Worm (Caenorhabditis elegans): ENCODE results near the gene T22G5.1.
A peak's percentile ranks its signal among the peaks of the same experiment; 100 is the strongest.

The T22G5.1 gene

DNA sequence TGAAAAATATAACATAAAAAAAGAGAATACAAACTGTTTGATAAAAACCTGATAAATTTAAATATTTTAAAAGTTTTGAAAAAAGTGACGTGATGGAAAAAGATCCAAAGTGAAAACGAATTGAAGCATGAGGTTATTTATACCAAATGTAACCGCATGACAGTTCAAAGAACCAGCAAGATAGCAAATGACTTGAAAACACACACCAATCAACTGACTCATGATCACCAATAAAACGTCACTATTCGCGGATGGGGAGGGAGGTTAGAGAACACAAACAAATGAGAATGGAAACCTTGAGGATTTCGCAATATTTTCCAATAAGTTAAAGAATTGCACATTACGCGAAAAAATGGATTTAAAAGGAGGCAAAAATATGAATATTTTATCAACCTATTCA lies 32.8 kb downstream of the T22G5.1 start, which contains the start of gene C06B3.7 (continued):
- TF ChIP-seq unc-130 (GFP tag; optimal IDR thresholded peaks at IDR 0.05) (no peak), ztf-25 (GFP tag; IDR thresholded peaks at IDR 0.05) (no peak), ztf-3 (GFP tag; optimal IDR thresholded peaks at IDR 0.05) (no peak), tbp1 (GFP tag; optimal IDR thresholded peaks at IDR 0.05) (peak; percentile 55), somi-1 (GFP tag; optimal IDR thresholded peaks at IDR 0.05) (peak; percentile 53), lin-40 (tag; optimal IDR thresholded peaks at IDR 0.05) (peak; percentile 71), lag-1 (GFP tag; IDR thresholded peaks at IDR 0.05) (no peak), unc-62 (GFP tag; optimal IDR thresholded peaks at IDR 0.05) (peak; percentile 62), lin-35 (GFP tag; optimal IDR thresholded peaks at IDR 0.05) (no peak), pha-4 (tag; optimal IDR thresholded peaks at IDR 0.05) (peak; percentile 91), madf-10 (tag; optimal IDR thresholded peaks at IDR 0.05) (peak; percentile 72)

ce11 chrV:13915390-13915789 lies 38.8 kb downstream of the T22G5.1 start, which contains the start of gene gcy-32:
Gene gcy-32, minus strand, starts transcription at chrV:13915490.
- TF ChIP-seq Y53F4B.3 (GFP tag; IDR thresholded peaks at IDR 0.05): no peak
- no peak for TF ChIP-seq tbx-9 (tag; optimal IDR thresholded peaks at IDR 0.05; ENCODE audit: borderline replicate concordance)
- no peak for TF ChIP-seq snpc-1.1 (tag; optimal IDR thresholded peaks at IDR 0.05; ENCODE audit: insufficient read depth)
- TF ChIP-seq mes-4 (tag; optimal IDR thresholded peaks at IDR 0.05): no peak
- TF ChIP-seq F23B12.7 (tag; optimal IDR thresholded peaks at IDR 0.05; ENCODE audit: insufficient read depth): no peak
- no peak for TF ChIP-seq ceh-58 (GFP tag; IDR thresholded peaks at IDR 0.05)
- TF ChIP-seq xnd-1 (tag; optimal IDR thresholded peaks at IDR 0.05): no peak
- no peak for TF ChIP-seq F57C9.4 (tag; optimal IDR thresholded peaks at IDR 0.05)
- no peak for TF ChIP-seq lin-54 (GFP tag; optimal IDR thresholded peaks at IDR 0.05)
- TF ChIP-seq hmg-20 (GFP tag; IDR thresholded peaks at IDR 0.05): no peak
- no peak for TF ChIP-seq sdz-38 (tag; optimal IDR thresholded peaks at IDR 0.05)
- TF ChIP-seq F57A8.1 (GFP tag; optimal IDR thresholded peaks at IDR 0.05): no peak
- TF ChIP-seq cebp-2 (GFP tag; IDR thresholded peaks at IDR 0.05): no peak
- no peak for TF ChIP-seq repo-1 (tag; optimal IDR thresholded peaks at IDR 0.05)
- TF ChIP-seq athp-1 (tag; optimal IDR thresholded peaks at IDR 0.05): no peak
- TF ChIP-seq hrde-1 (tag; optimal IDR thresholded peaks at IDR 0.05; ENCODE audit: borderline replicate concordance): no peak
- no peak for TF ChIP-seq lag-1 (GFP tag; IDR thresholded peaks at IDR 0.05)
- TF ChIP-seq him-1 (tag; optimal IDR thresholded peaks at IDR 0.05): no peak
- TF ChIP-seq ets-4 (GFP tag; optimal IDR thresholded peaks at IDR 0.05): no peak
- no peak for TF ChIP-seq Y95B8A.8 (GFP tag; IDR thresholded peaks at IDR 0.05)

DNA sequence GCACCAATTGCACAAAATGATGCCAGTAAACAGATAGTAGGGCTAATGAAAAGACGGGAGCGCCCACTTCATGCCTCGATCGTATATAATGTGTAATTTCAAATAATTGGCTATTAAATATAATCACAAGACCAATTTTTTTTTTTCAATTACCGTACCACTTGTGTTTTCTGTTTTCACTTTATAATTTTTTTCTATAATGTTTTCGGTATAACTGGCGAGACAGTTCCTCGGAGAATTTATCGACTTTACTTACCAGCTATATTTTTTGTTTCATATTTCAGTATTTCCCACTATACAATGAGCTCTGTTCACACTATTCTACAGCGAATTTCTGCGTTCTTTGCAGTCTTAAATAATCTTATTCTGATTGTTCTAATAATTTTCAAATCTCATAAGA lies 39.6 kb downstream of the T22G5.1 start, which contains the start of gene str-252:
Gene str-252, plus strand, starts transcription at position 301 of the 400 bp plus-strand sequence.
- no peak for TF ChIP-seq attf-5 (GFP tag; optimal IDR thresholded peaks at IDR 0.05)
- TF ChIP-seq mcd-1 (GFP tag; IDR thresholded peaks at IDR 0.05): no peak
- no peak for TF ChIP-seq F33H1.4 (GFP tag; IDR thresholded peaks at IDR 0.05)
- no peak for TF ChIP-seq cebp-1 (GFP tag; IDR thresholded peaks at IDR 0.05)
- TF ChIP-seq cebp-1 (tag; optimal IDR thresholded peaks at IDR 0.05): no peak
- no peak for TF ChIP-seq ccch-3 (GFP tag; optimal IDR thresholded peaks at IDR 0.05)
- TF ChIP-seq snpc-1.1 (tag; optimal IDR thresholded peaks at IDR 0.05; ENCODE audit: insufficient read depth): no peak
- no peak for TF ChIP-seq Y56A3A.18 (GFP tag; IDR thresholded peaks at IDR 0.05)
- TF ChIP-seq gei-17 (GFP tag; optimal IDR thresholded peaks at IDR 0.05): no peak
- no peak for TF ChIP-seq madf-10 (tag; optimal IDR thresholded peaks at IDR 0.05)
- no peak for TF ChIP-seq madf-6 (GFP tag; IDR thresholded peaks at IDR 0.05)
- TF ChIP-seq ztf-18 (tag; optimal IDR thresholded peaks at IDR 0.05): no peak
- TF ChIP-seq sptf-2 (GFP tag; optimal IDR thresholded peaks at IDR 0.05): no peak
- no peak for TF ChIP-seq die-1 (tag; optimal IDR thresholded peaks at IDR 0.05)
- no peak for TF ChIP-seq mxl-1 (tag; optimal IDR thresholded peaks at IDR 0.05)
- no peak for TF ChIP-seq nhr-80 (tag; optimal IDR thresholded peaks at IDR 0.05)
- TF ChIP-seq ztf-22 (GFP tag; optimal IDR thresholded peaks at IDR 0.05): no peak
- no peak for TF ChIP-seq ceh-91 (GFP tag; IDR thresholded peaks at IDR 0.05)
- no peak for TF ChIP-seq hlh-26 (GFP tag; conservative IDR thresholded peaks at IDR 0.05)

Data from whole organism, young adult.